Worm (Caenorhabditis elegans): ENCODE data around the gene F25G6.1.

DNA sequence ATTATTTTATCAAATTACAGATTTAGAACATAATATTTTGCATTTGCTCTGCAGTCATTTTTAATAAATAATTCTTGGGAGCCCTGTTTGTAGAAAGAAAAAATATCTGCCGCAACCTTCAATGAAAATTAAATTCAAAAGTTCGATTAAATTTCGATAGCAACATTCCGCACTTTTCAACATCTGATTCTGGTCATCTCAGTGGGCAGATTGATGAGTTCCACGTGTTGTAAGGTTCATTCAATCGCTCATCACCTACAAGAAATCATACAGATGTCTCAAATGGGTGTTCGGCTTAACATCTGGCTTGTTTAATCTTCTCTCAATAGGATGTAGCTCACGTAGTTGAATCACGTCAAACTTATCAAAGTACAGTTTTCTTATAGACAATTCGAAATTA, 25.1 kb downstream of the F25G6.1 start:
- TF ChIP-seq ref-2 (tag; optimal IDR thresholded peaks at IDR 0.05) (no peak), eyg-1 (tag; optimal IDR thresholded peaks at IDR 0.05) (no peak), ets-4 (tag; optimal IDR thresholded peaks at IDR 0.05) (no peak), lin-11 (tag; optimal IDR thresholded peaks at IDR 0.05) (no peak), K02D7.2 (tag; optimal IDR thresholded peaks at IDR 0.05) (no peak), fax-1 (tag; optimal IDR thresholded peaks at IDR 0.05) (no peak), sox-4 (tag; optimal IDR thresholded peaks at IDR 0.05) (no peak), elt-2 (tag; optimal IDR thresholded peaks at IDR 0.05) (no peak), rnt-1 (tag; optimal IDR thresholded peaks at IDR 0.05) (no peak), nhr-11 (tag; optimal IDR thresholded peaks at IDR 0.05) (no peak), pha-2 (tag; optimal IDR thresholded peaks at IDR 0.05) (no peak), pqm-1 (tag; optimal IDR thresholded peaks at IDR 0.05) (no peak), ama-1 (optimal IDR thresholded peaks at IDR 0.05) (no peak), hlh-15 (tag; optimal IDR thresholded peaks at IDR 0.05) (no peak)

All from whole organism, late embryonic.